Fruit fly (Drosophila melanogaster) whole organism, pupa: ENCODE data around the gene Inx5.

ENCODE experiments used
- CG10348 ChIP-seq: fragments of 200-800 bp; sonication (Bioruptor generic); IDR thresholded peaks from 2 replicates; pipeline ENCODE4 v1.3.6; 2022; ENCODE audit warnings: missing biosample characterization, missing genetic modification characterization
- CG12605 ChIP-seq: fragments of 200-800 bp; sonication (Bioruptor generic); IDR thresholded peaks from 2 replicates; pipeline ENCODE4 v1.3.6; 2022; ENCODE audit warnings: missing biosample characterization, missing genetic modification characterization
- CG13204 ChIP-seq: fragments of 200-800 bp; sonication (Bioruptor generic); optimal IDR thresholded peaks from 2 replicates; lab custom pipeline; 2018; ENCODE audit warnings: missing biosample characterization, mild to moderate bottlenecking, missing genetic modification characterization, moderate library complexity
- CG14655 ChIP-seq: fragments of 200-800 bp; sonication (Bioruptor generic); optimal IDR thresholded peaks from 3 replicates; lab custom pipeline; 2017; ENCODE audit warnings: mild to moderate bottlenecking, missing biosample characterization, missing genetic modification reagents, missing genetic modification characterization
- CG15710 ChIP-seq: fragments of 200-800 bp; sonication (Bioruptor generic); optimal IDR thresholded peaks from 2 replicates; lab custom pipeline; 2018; ENCODE audit warnings: missing biosample characterization, mild to moderate bottlenecking, missing genetic modification characterization, moderate library complexity
- CG17806 ChIP-seq: fragments of 200-800 bp; sonication (Bioruptor generic); optimal IDR thresholded peaks from 2 replicates; lab custom pipeline; 2018; ENCODE audit warnings: missing biosample characterization, mild to moderate bottlenecking, missing genetic modification characterization, moderate library complexity
- CG32121 ChIP-seq: fragments of 200-800 bp; sonication (Bioruptor generic); IDR thresholded peaks from 2 replicates; pipeline ENCODE4 v1.3.6; 2022; ENCODE audit warnings: missing biosample characterization, missing genetic modification characterization
- CG34367 ChIP-seq: fragments of 200-800 bp; sonication (Bioruptor generic); optimal IDR thresholded peaks from 2 replicates; lab custom pipeline; 2018; ENCODE audit warnings: missing biosample characterization, mild to moderate bottlenecking, missing genetic modification characterization
- CG4496 ChIP-seq: fragments of 200-800 bp; sonication (Bioruptor generic); IDR thresholded peaks from 3 replicates; pipeline ENCODE4 v1.3.6; 2022; ENCODE audit warnings: missing biosample characterization, missing genetic modification characterization
- CG8159 ChIP-seq: fragments of 200-800 bp; sonication (Bioruptor generic); optimal IDR thresholded peaks from 3 replicates; lab custom pipeline; 2018; ENCODE audit warnings: missing biosample characterization, mild to moderate bottlenecking, missing genetic modification characterization, moderate library complexity
- CG8301 ChIP-seq: fragments of 200-800 bp; sonication (Bioruptor generic); optimal IDR thresholded peaks from 2 replicates; lab custom pipeline; 2018; ENCODE audit warnings: missing biosample characterization, mild to moderate bottlenecking, missing genetic modification characterization
- CG9948 ChIP-seq: fragments of 200-800 bp; sonication (Bioruptor generic); optimal IDR thresholded peaks from 2 replicates; lab custom pipeline; 2018; ENCODE audit warnings: missing biosample characterization, mild to moderate bottlenecking, missing genetic modification characterization, moderate library complexity
- D1 ChIP-seq: fragments of 200-800 bp; sonication (Bioruptor generic); optimal IDR thresholded peaks from 2 replicates; lab custom pipeline; 2018; ENCODE audit warnings: missing biosample characterization, mild to moderate bottlenecking, missing genetic modification characterization, moderate library complexity
- EcR ChIP-seq: fragments of 200-800 bp; sonication (Bioruptor generic); optimal IDR thresholded peaks from 3 replicates; lab custom pipeline; 2019; ENCODE audit warnings: missing biosample characterization, missing genetic modification characterization, mild to moderate bottlenecking, moderate library complexity, missing genetic modification reagents
- Ets98B ChIP-seq: fragments of 200-800 bp; sonication (Bioruptor generic); IDR thresholded peaks from 2 replicates; pipeline ENCODE4 v1.3.6; 2022; ENCODE audit warnings: missing biosample characterization, missing genetic modification characterization
- Pif1A ChIP-seq: fragments of 200-800 bp; sonication (Bioruptor generic); optimal IDR thresholded peaks from 3 replicates; lab custom pipeline; 2016; ENCODE audit warnings: missing biosample characterization, missing genetic modification characterization
- Pif1B ChIP-seq: fragments of 200-800 bp; sonication (Bioruptor generic); optimal IDR thresholded peaks from 3 replicates; lab custom pipeline; 2016; ENCODE audit warnings: missing biosample characterization, missing genetic modification characterization
- Snoo ChIP-seq: fragments of 200-800 bp; sonication (Bioruptor generic); optimal IDR thresholded peaks from 3 replicates; lab custom pipeline; 2017; ENCODE audit warnings: missing biosample characterization, mild to moderate bottlenecking, missing genetic modification characterization, inconsistent platforms
- fd96Ca ChIP-seq: fragments of 200-800 bp; sonication (Bioruptor generic); IDR thresholded peaks from 3 replicates; pipeline ENCODE4 v1.3.6; 2022; ENCODE audit warnings: missing biosample characterization, missing genetic modification characterization
- gl ChIP-seq: fragments of 200-800 bp; sonication (Bioruptor generic); optimal IDR thresholded peaks from 2 replicates; lab custom pipeline; 2018; ENCODE audit warnings: missing biosample characterization, mild to moderate bottlenecking, missing genetic modification characterization
- rn ChIP-seq: fragments of 200-800 bp; sonication (Bioruptor generic); IDR thresholded peaks from 2 replicates; pipeline ENCODE4 v1.3.6; 2022; ENCODE audit warnings: missing biosample characterization, missing genetic modification characterization

Gene Inx5

DNA sequence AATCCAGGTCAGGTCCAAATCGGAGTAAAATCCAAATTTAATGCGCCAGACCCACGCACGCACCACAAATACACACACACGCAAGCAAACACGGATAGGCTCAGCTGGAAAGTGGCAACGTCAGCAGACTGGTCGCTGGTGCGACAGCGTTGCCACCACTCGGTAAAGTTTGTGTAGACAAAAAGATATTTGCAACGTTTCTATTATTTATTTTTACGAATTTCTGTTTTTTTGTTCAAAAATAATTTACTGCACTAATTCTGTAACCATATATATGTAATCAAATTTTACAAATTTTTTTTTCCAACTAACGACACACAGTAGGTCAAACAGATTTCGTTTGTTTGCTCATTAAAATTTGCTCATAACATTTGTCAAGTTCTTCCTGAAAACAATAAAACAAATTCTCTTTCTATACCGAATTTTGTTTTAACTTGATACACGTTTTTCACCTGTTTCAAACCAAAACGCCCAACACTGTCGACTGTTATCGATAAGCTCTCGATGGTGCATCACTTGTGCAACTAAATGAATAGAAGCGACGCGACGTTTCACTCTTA is 9.1 kb upstream of the Inx5 start, which contains the start of the genes CG7556 and CG7453:
Gene CG7556 (minus strand): TSS at position 135 of the 560 bp plus-strand sequence.
Gene CG7453 (plus strand): TSS at position 478 of the 560 bp plus-strand sequence.
- TF ChIP-seq gl (tag; lab: Kevin White, UChicago) (no peak), CG17806 (tag; lab: Kevin White, UChicago) (peak; percentile 59), CG13204 (GFP tag; lab: Kevin White, UChicago) (no peak), CG8159 (tag; lab: Kevin White, UChicago) (peak; percentile 74), CG32121 (GFP tag; lab: Robert Waterston, UW) (peak; percentile 37; the same call in 1 of the 2 replicates), CG14655 (peak; percentile 69), CG34367 (tag; lab: Kevin White, UChicago) (peak; percentile 64), Ets98B (0 out of 2 replicates have a peak, but pooled peaks have one; percentile 28), CG10348 (GFP tag; lab: Robert Waterston, UW) (no peak), rn (GFP tag; lab: Robert Waterston, UW) (no peak), CG12605 (GFP tag; lab: Robert Waterston, UW) (no peak), CG15710 (tag; lab: Kevin White, UChicago) (peak; percentile 67), Snoo (tag; lab: Kevin White, UChicago) (peak; percentile 51), CG9948 (tag; lab: Kevin White, UChicago) (peak; percentile 59), EcR (GFP tag; lab: Kevin White, UChicago) (no peak), CG4496 (GFP tag; lab: Robert Waterston, UW) (peak; percentile 40; the same call in 1 of the 3 replicates), Pif1B (no peak), D1 (tag; lab: Kevin White, UChicago) (no peak), fd96Ca (GFP tag; lab: Robert Waterston, UW) (0 out of 3 replicates have a peak, but pooled peaks have one; percentile 45), CG8301 (tag; lab: Kevin White, UChicago) (peak; percentile 48), Pif1A (GFP tag; lab: Kevin White, UChicago) (no peak)

dm6 chrX:19174850-19175571 is 4.3 kb upstream of the Inx5 start, which contains the start of gene CG33939:
Gene CG33939, minus strand, starts transcription at chrX:19174900.
- TF ChIP-seq CG8159 (tag; lab: Kevin White, UChicago), result no peak
- TF ChIP-seq gl (tag; lab: Kevin White, UChicago), result no peak
- TF ChIP-seq CG8301 (tag; lab: Kevin White, UChicago), result no peak
- no peak for TF ChIP-seq CG32121 (GFP tag; lab: Robert Waterston, UW)
- TF ChIP-seq CG4496 (GFP tag; lab: Robert Waterston, UW), result peak; percentile 34; the same call in 1 of the 3 replicates
- TF ChIP-seq EcR (GFP tag; lab: Kevin White, UChicago), result peak; percentile 95
- TF ChIP-seq CG12605 (GFP tag; lab: Robert Waterston, UW), result no peak
- TF ChIP-seq CG17806 (tag; lab: Kevin White, UChicago), result no peak

DNA sequence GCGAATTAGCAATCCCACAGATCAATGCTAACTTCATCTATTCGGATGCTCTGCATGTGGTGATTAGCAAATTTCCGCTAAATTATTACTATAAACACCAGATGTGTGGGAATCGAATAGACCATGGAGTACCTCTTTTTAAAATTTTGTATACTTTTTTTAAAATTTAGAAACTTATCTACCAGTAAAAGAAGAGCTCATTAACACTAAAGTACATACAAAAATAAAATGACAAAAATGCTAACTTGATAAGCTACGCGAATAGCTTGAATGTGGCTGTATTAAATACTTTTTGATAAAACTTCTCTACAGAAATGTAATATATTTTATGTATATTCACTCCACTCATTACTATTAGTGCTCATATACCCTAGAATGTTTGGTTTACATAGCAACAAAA is 3.4 kb upstream of the Inx5 start:
- TF ChIP-seq fd96Ca (GFP tag; lab: Robert Waterston, UW), result no peak

DNA sequence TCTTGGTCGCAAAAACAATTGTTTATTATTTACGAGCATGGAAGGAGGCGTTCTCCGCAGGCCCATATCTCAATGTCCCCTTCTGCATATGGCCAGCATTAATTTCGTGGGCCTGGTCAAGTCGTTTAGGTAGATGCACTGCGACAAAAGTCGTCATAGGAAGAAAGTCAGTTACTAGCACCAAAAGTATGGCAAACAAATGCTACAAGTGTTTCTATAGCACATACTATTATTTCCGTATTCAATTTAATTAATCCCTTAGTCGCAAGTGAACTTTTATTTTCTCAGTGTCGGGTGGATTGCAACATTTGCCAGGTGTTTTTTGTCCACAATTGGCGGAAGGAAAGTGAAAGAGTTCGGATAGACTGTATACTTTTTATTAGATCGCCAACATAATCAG is 2.3 kb upstream of the Inx5 start:
- TF ChIP-seq CG32121 (GFP tag; lab: Robert Waterston, UW) (peak; percentile 23; the same call in 1 of the 2 replicates), CG12605 (GFP tag; lab: Robert Waterston, UW) (peak; percentile 33; the same call in 1 of the 2 replicates), Pif1A (GFP tag; lab: Kevin White, UChicago) (peak; percentile 51), D1 (tag; lab: Kevin White, UChicago) (no peak), Pif1B (peak; percentile 37), rn (GFP tag; lab: Robert Waterston, UW) (peak; percentile 36; the same call in 1 of the 2 replicates), CG9948 (tag; lab: Kevin White, UChicago) (peak; percentile 58), Ets98B (peak; percentile 41), CG34367 (tag; lab: Kevin White, UChicago) (peak; percentile 61), CG13204 (GFP tag; lab: Kevin White, UChicago) (no peak), CG15710 (tag; lab: Kevin White, UChicago) (peak; percentile 50), CG8301 (tag; lab: Kevin White, UChicago) (peak; percentile 38), CG14655 (peak; percentile 70), EcR (GFP tag; lab: Kevin White, UChicago) (no peak), CG8159 (tag; lab: Kevin White, UChicago) (peak; percentile 67), CG10348 (GFP tag; lab: Robert Waterston, UW) (no peak), Snoo (tag; lab: Kevin White, UChicago) (no peak), fd96Ca (GFP tag; lab: Robert Waterston, UW) (peak; percentile 77), CG4496 (GFP tag; lab: Robert Waterston, UW) (peak; percentile 66), gl (tag; lab: Kevin White, UChicago) (peak; percentile 36), CG17806 (tag; lab: Kevin White, UChicago) (peak; percentile 71)

DNA sequence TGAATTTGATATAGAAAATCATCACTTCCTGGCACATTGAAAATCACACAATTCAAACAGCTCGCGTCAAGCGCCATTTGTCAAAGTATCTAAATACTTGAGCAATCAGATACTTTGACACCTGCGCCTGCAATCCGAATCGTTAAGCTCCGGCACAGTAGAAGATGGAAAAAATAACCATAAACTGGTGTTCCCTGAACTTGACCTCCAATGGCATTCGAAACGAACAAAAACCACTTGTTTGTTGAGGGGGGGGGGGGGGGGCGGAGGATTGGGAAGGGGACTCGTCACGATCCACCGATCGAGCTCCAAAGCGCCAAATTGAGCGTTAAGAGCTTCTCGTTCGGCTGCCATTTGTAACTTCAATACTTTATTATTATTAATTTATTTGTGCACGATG is 1.2 kb upstream of the Inx5 start:
- no peak for TF ChIP-seq CG17806 (tag; lab: Kevin White, UChicago)
- peak; percentile 5 for TF ChIP-seq EcR (GFP tag; lab: Kevin White, UChicago)
